Fruit fly (Drosophila melanogaster) whole organism, embryonic: Measurements from ENCODE around the gene tyf.

Source experiments
- Ada2b ChIP-seq: fragments of 200-800 bp; sonication (Bioruptor generic); IDR thresholded peaks from 2 replicates; pipeline ENCODE4 v1.3.6; 2022; ENCODE audit warnings: missing biosample characterization, missing genetic modification characterization
- Atf3 ChIP-seq: fragments of 200-800 bp; sonication (Bioruptor generic); optimal IDR thresholded peaks from 3 replicates; lab custom pipeline; 2016; ENCODE audit warnings: missing biosample characterization, missing genetic modification characterization
- CG10267 ChIP-seq: fragments of 200-800 bp; sonication (Bioruptor generic); optimal IDR thresholded peaks from 2 replicates; lab custom pipeline; 2018; ENCODE audit warnings: missing biosample characterization, mild to moderate bottlenecking, missing genetic modification characterization, moderate library complexity
- CG10274 ChIP-seq: fragments of 200-800 bp; sonication (Bioruptor generic); optimal IDR thresholded peaks from 3 replicates; lab custom pipeline; 2017; ENCODE audit warnings: missing biosample characterization, mild to moderate bottlenecking, missing genetic modification characterization
- CG13894 ChIP-seq: fragments of 200-800 bp; sonication (Bioruptor generic); optimal IDR thresholded peaks from 3 replicates; lab custom pipeline; 2018; ENCODE audit warnings: missing biosample characterization, mild to moderate bottlenecking, missing genetic modification characterization, moderate library complexity
- CG14860 ChIP-seq: fragments of 200-800 bp; sonication (Bioruptor generic); IDR thresholded peaks from 3 replicates; pipeline ENCODE4 v1.3.6; 2022; ENCODE audit warnings: missing biosample characterization, missing genetic modification characterization; ENCODE audit not compliant: partially characterized antibody
- CG14965 ChIP-seq: fragments of 200-800 bp; sonication (Bioruptor generic); optimal IDR thresholded peaks from 2 replicates; lab custom pipeline; 2016; ENCODE audit warnings: missing biosample characterization, missing genetic modification characterization, borderline replicate concordance
- CG15011 ChIP-seq: fragments of 200-800 bp; sonication (Bioruptor generic); optimal IDR thresholded peaks from 3 replicates; lab custom pipeline; 2018; ENCODE audit warnings: missing biosample characterization, mild to moderate bottlenecking, missing genetic modification characterization
- CG1603 ChIP-seq: fragments of 200-800 bp; sonication (Bioruptor generic); optimal IDR thresholded peaks from 2 replicates; lab custom pipeline; 2019; ENCODE audit warnings: missing biosample characterization, mild to moderate bottlenecking, missing genetic modification characterization, moderate library complexity
- CG17186 ChIP-seq: fragments of 200-800 bp; sonication (Bioruptor generic); optimal IDR thresholded peaks from 3 replicates; lab custom pipeline; 2017; ENCODE audit warnings: missing biosample characterization, missing genetic modification reagents, missing genetic modification characterization
- CG17361 ChIP-seq: fragments of 200-800 bp; sonication (Bioruptor generic); IDR thresholded peaks from 3 replicates; pipeline ENCODE4 v1.3.6; 2022; ENCODE audit warnings: missing biosample characterization, missing genetic modification characterization
- CG30431 ChIP-seq: fragments of 200-800 bp; sonication (Bioruptor generic); optimal IDR thresholded peaks from 2 replicates; lab custom pipeline; 2017; ENCODE audit warnings: missing biosample characterization, missing genetic modification characterization
- CG7839 ChIP-seq: fragments of 200-800 bp; sonication (Bioruptor generic); optimal IDR thresholded peaks from 3 replicates; lab custom pipeline; 2018; ENCODE audit warnings: missing biosample characterization, mild to moderate bottlenecking, missing genetic modification characterization, moderate library complexity
- CG9817 ChIP-seq: fragments of 200-800 bp; sonication (Bioruptor generic); optimal IDR thresholded peaks from 2 replicates; lab custom pipeline; 2018; ENCODE audit warnings: missing biosample characterization, mild to moderate bottlenecking, missing genetic modification characterization, moderate library complexity
- Chrac-16 ChIP-seq: fragments of 200-800 bp; sonication (Bioruptor generic); optimal IDR thresholded peaks from 3 replicates; lab custom pipeline; 2016; ENCODE audit warnings: missing biosample characterization, missing genetic modification characterization
- Dad ChIP-seq: fragments of 200-800 bp; sonication (Bioruptor generic); optimal IDR thresholded peaks from 3 replicates; lab custom pipeline; 2016; ENCODE audit warnings: missing biosample characterization, missing genetic modification characterization
- Drgx ChIP-seq: fragments of 200-800 bp; sonication (Bioruptor generic); IDR thresholded peaks from 2 replicates; pipeline ENCODE4 v1.3.6; 2022; ENCODE audit warnings: missing biosample characterization, missing genetic modification characterization
- Ets97D ChIP-seq: fragments of 200-800 bp; sonication (Bioruptor generic); optimal IDR thresholded peaks from 3 replicates; lab custom pipeline; 2016; ENCODE audit warnings: missing biosample characterization, missing genetic modification characterization
- Neu2 ChIP-seq: fragments of 200-800 bp; sonication (Bioruptor generic); optimal IDR thresholded peaks from 3 replicates; lab custom pipeline; 2016; ENCODE audit warnings: missing biosample characterization, missing genetic modification characterization, borderline replicate concordance
- Nf-YC ChIP-seq: fragments of 200-800 bp; optimal IDR thresholded peaks from 3 replicates; lab custom pipeline; 2019; ENCODE audit warnings: missing biosample characterization, mild to moderate bottlenecking, missing genetic modification characterization, moderate library complexity
- Sry-β ChIP-seq: fragments of 200-800 bp; sonication (Bioruptor generic); optimal IDR thresholded peaks from 2 replicates; lab custom pipeline; 2018; ENCODE audit warnings: missing biosample characterization, mild to moderate bottlenecking, missing genetic modification characterization, moderate library complexity
- ase ChIP-seq: fragments of 200-800 bp; sonication (Bioruptor generic); IDR thresholded peaks from 3 replicates; pipeline ENCODE4 v1.3.6; 2022; ENCODE audit warnings: missing biosample characterization, missing genetic modification characterization
- cad ChIP-seq: fragments of >200 bp; optimal IDR thresholded peaks from 2 replicates; lab custom pipeline; 2017; ENCODE audit warnings: missing biosample characterization, missing genetic modification characterization
- cg ChIP-seq: fragments of 200-800 bp; sonication (Bioruptor generic); optimal IDR thresholded peaks from 3 replicates; lab custom pipeline; 2019; ENCODE audit warnings: missing biosample characterization, mild to moderate bottlenecking, missing genetic modification characterization, moderate library complexity
- chinmo ChIP-seq: fragments of 200-800 bp; sonication (Bioruptor generic); IDR thresholded peaks from 4 replicates; pipeline ENCODE4 v1.3.6; 2022; ENCODE audit warnings: missing biosample characterization, missing genetic modification characterization; ENCODE audit not compliant: partially characterized antibody
- dati ChIP-seq: fragments of 200-800 bp; sonication (Bioruptor generic); IDR thresholded peaks from 2 replicates; pipeline ENCODE4 v1.3.6; 2022; ENCODE audit warnings: missing biosample characterization, missing genetic modification characterization
- disco-r ChIP-seq: fragments of 200-800 bp; sonication (Bioruptor generic); optimal IDR thresholded peaks from 2 replicates; lab custom pipeline; 2016; ENCODE audit warnings: missing biosample characterization, missing genetic modification characterization
- dmrt99B ChIP-seq: fragments of 200-800 bp; sonication (Bioruptor generic); optimal IDR thresholded peaks from 2 replicates; lab custom pipeline; 2018; ENCODE audit warnings: missing biosample characterization, mild to moderate bottlenecking, missing genetic modification characterization, moderate library complexity
- exex ChIP-seq: fragments of 200-800 bp; sonication (Bioruptor generic); optimal IDR thresholded peaks from 4 replicates; lab custom pipeline; 2018; ENCODE audit warnings: missing biosample characterization, mild to moderate bottlenecking, missing genetic modification characterization, moderate library complexity
- her ChIP-seq: fragments of 200-800 bp; sonication (Bioruptor generic); optimal IDR thresholded peaks from 2 replicates; lab custom pipeline; 2016; ENCODE audit warnings: missing biosample characterization, missing genetic modification characterization
- kni ChIP-seq: fragments of 200-800 bp; sonication (Bioruptor generic); optimal IDR thresholded peaks from 3 replicates; lab custom pipeline; 2017; ENCODE audit warnings: mild to moderate bottlenecking, missing biosample characterization, missing genetic modification reagents, missing genetic modification characterization
- nom ChIP-seq: fragments of 200-800 bp; sonication (Bioruptor generic); optimal IDR thresholded peaks from 2 replicates; lab custom pipeline; 2017; ENCODE audit warnings: missing biosample characterization, missing genetic modification characterization, mild to moderate bottlenecking, moderate library complexity, missing genetic modification reagents
- oc ChIP-seq: fragments of 200-800 bp; sonication (Bioruptor generic); optimal IDR thresholded peaks from 2 replicates; lab custom pipeline; 2018; ENCODE audit warnings: missing biosample characterization, mild to moderate bottlenecking, missing genetic modification characterization, moderate library complexity
- peb ChIP-seq: fragments of 200-800 bp; sonication (Bioruptor generic); IDR thresholded peaks from 2 replicates; pipeline ENCODE4 v1.3.6; 2022; ENCODE audit warnings: missing biosample characterization, missing genetic modification characterization
- pho ChIP-seq: fragments of 200-800 bp; sonication (Bioruptor generic); optimal IDR thresholded peaks from 2 replicates; lab custom pipeline; 2016; ENCODE audit warnings: missing biosample characterization, missing genetic modification characterization
- psq ChIP-seq: fragments of 200-800 bp; sonication (Bioruptor generic); optimal IDR thresholded peaks from 2 replicates; lab custom pipeline; 2017; ENCODE audit warnings: missing biosample characterization, missing genetic modification characterization
- run ChIP-seq: fragments of 200-800 bp; sonication (Bioruptor generic); optimal IDR thresholded peaks from 3 replicates; lab custom pipeline; 2018; ENCODE audit warnings: missing biosample characterization, mild to moderate bottlenecking, missing genetic modification characterization
- so ChIP-seq: fragments of 200-800 bp; sonication (Bioruptor generic); IDR thresholded peaks from 3 replicates; pipeline ENCODE4 v1.3.6; 2022; ENCODE audit warnings: missing biosample characterization, missing genetic modification characterization
- vfl ChIP-seq: fragments of 200-800 bp; sonication (Bioruptor generic); optimal IDR thresholded peaks from 2 replicates; lab custom pipeline; 2016; ENCODE audit warnings: missing biosample characterization, missing genetic modification characterization
- zen ChIP-seq: fragments of 200-800 bp; sonication (Bioruptor generic); optimal IDR thresholded peaks from 3 replicates; lab custom pipeline; 2018; ENCODE audit warnings: missing biosample characterization, mild to moderate bottlenecking, missing genetic modification characterization, moderate library complexity

tyf gene

dm6 chrX:4107261-4108113, 9.3 kb upstream of the tyf start (continued):
- TF ChIP-seq CG9817 (no peak), kni (GFP tag; lab: Kevin White, UChicago) (peak; percentile 57), CG30431 (no peak), dmrt99B (no peak), CG10274 (GFP tag; lab: Kevin White, UChicago) (no peak), vfl (GFP tag; lab: Kevin White, UChicago) (no peak), cg (GFP tag; lab: Kevin White, UChicago) (peak; percentile 21), pho (GFP tag; lab: Kevin White, UChicago) (no peak), oc (peak; percentile 1), psq (GFP tag; lab: Kevin White, UChicago) (peak; percentile 65), Ada2b (no peak), chinmo (GFP tag; lab: Robert Waterston, UW) (0 out of 4 replicates have a peak, but pooled peaks have one; percentile 22), peb (GFP tag; lab: Robert Waterston, UW) (no peak), Nf-YC (no peak), Chrac-16 (GFP tag; lab: Kevin White, UChicago) (no peak), ase (GFP tag; lab: Robert Waterston, UW) (no peak), cad (GFP tag; lab: Kevin White, UChicago) (no peak), CG10267 (tag; lab: Kevin White, UChicago) (no peak), disco-r (GFP tag; lab: Kevin White, UChicago) (no peak), dati (GFP tag; lab: Robert Waterston, UW) (no peak), Neu2 (no peak), so (GFP tag; lab: Robert Waterston, UW) (no peak)

- no peak for TF ChIP-seq CG15011
- no peak for TF ChIP-seq chinmo (GFP tag; lab: Robert Waterston, UW)
- TF ChIP-seq Dad = no peak
- TF ChIP-seq CG7839 (tag; lab: Kevin White, UChicago) = no peak
- no peak for TF ChIP-seq CG14965
- no peak for TF ChIP-seq CG14860 (GFP tag; lab: Robert Waterston, UW)
- peak; percentile 42; the same call in 1 of the 2 replicates for TF ChIP-seq Drgx (GFP tag; lab: Robert Waterston, UW)
- no peak for TF ChIP-seq Atf3 (GFP tag; lab: Kevin White, UChicago)
- TF ChIP-seq run = no peak
- peak; percentile 34 for TF ChIP-seq nom (GFP tag; lab: Kevin White, UChicago)
- TF ChIP-seq CG1603 = no peak
- TF ChIP-seq her (GFP tag; lab: Kevin White, UChicago) = no peak
- no peak for TF ChIP-seq Ets97D (GFP tag; lab: Kevin White, UChicago)
- TF ChIP-seq CG17361 (GFP tag; lab: Robert Waterston, UW) = no peak
- TF ChIP-seq CG13894 (tag; lab: Kevin White, UChicago) = no peak
- TF ChIP-seq exex (tag; lab: Kevin White, UChicago) = peak; percentile 12
- TF ChIP-seq zen (tag; lab: Kevin White, UChicago) = no peak
- no peak for TF ChIP-seq Sry-β (GFP tag; lab: Kevin White, UChicago)
- TF ChIP-seq CG17186 (GFP tag; lab: Kevin White, UChicago) = no peak
Observed at dm6 chrX:4108114-4108439, 8.7 kb upstream of the tyf start.
